Worm (Caenorhabditis elegans) whole organism, young adult: ENCODE measurements around the gene F23D12.7.

Source experiments
- F52B5.7 ChIP-seq: sonication (generic microtip); optimal IDR thresholded peaks from 2 replicates; lab custom pipeline; 2016; ENCODE audit warnings: mild to moderate bottlenecking, missing genetic modification characterization, missing compliant biosample characterization
- Y53F4B.3 ChIP-seq: fragments of 200-800 bp; sonication (Bioruptor generic); IDR thresholded peaks from 2 replicates; pipeline ENCODE4 v1.3.6; 2022; ENCODE audit warnings: missing genetic modification reagents, missing genetic modification characterization, missing compliant biosample characterization
- hlh-26 ChIP-seq: fragments of 200-800 bp; sonication (Bioruptor generic); conservative IDR thresholded peaks from 2 replicates; pipeline ENCODE4 v1.3.6; 2022; ENCODE audit warnings: missing genetic modification reagents, missing genetic modification characterization, missing compliant biosample characterization
- lin-35 ChIP-seq, 3 experiments: fragments of 150-350 bp in 2 of 3; sonication (generic microtip) in 1 of 3; optimal IDR thresholded peaks; 2 replicates each; lab custom pipeline; 2014 to 2018; ENCODE audit warnings: missing biosample characterization in 3 of 3, missing genetic modification characterization in 3 of 3, missing genetic modification reagents in 3 of 3
- lin-54 ChIP-seq: fragments of 200-800 bp; sonication (Bioruptor generic); optimal IDR thresholded peaks from 2 replicates; lab custom pipeline; 2018; ENCODE audit warnings: mild to moderate bottlenecking, missing genetic modification characterization, missing compliant biosample characterization
- mel-28 ChIP-seq: sonication (generic microtip); optimal IDR thresholded peaks from 2 replicates; lab custom pipeline; 2016; ENCODE audit warnings: borderline replicate concordance, mild to moderate bottlenecking, missing genetic modification characterization, missing compliant biosample characterization
- nfya-1 ChIP-seq: sonication (generic microtip); optimal IDR thresholded peaks from 2 replicates; lab custom pipeline; 2017; ENCODE audit warnings: antibody characterized with exemption, missing compliant biosample characterization, missing genetic modification characterization, borderline replicate concordance; ENCODE audit not compliant: insufficient read depth
- unc-130 ChIP-seq: sonication (generic microtip); optimal IDR thresholded peaks from 2 replicates; lab custom pipeline; 2016; ENCODE audit warnings: missing genetic modification reagents, missing genetic modification characterization, missing compliant biosample characterization
- ztf-18 ChIP-seq: sonication (generic microtip); optimal IDR thresholded peaks from 2 replicates; lab custom pipeline; 2016; ENCODE audit warnings: missing genotype, mild to moderate bottlenecking, missing genetic modification characterization, missing compliant biosample characterization

- TF ChIP-seq hlh-26 (GFP tag; lab: Robert Waterston, UW): no peak
- TF ChIP-seq ztf-18 (tag; lab: Kevin White, UChicago): no peak
- no peak for TF ChIP-seq F52B5.7
- no peak for TF ChIP-seq unc-130 (GFP tag; lab: Kevin White, UChicago)
- TF ChIP-seq lin-54: no peak
- TF ChIP-seq lin-35 (GFP tag; optimal IDR thresholded peaks at IDR 0.05; lab: Kevin White, UChicago): no peak
- TF ChIP-seq nfya-1 (tag; lab: Kevin White, UChicago): no peak
- TF ChIP-seq Y53F4B.3: no peak
- no peak for TF ChIP-seq mel-28
Measured at ce11 chrX:14424186-14424585, 29.4 kb downstream of the F23D12.7 start.
